Worm (Caenorhabditis elegans) whole organism, young adult: Measurements from ENCODE around the gene F01D5.8.
A peak's percentile ranks its signal among the peaks of the same experiment; 100 is the strongest.

ENCODE experiments used
- B0019.2 ChIP-seq: fragments of 200-800 bp; sonication (Bioruptor generic); conservative IDR thresholded peaks from 2 replicates; pipeline ENCODE4 v1.3.6; 2022; ENCODE audit warnings: missing genetic modification reagents, missing genetic modification characterization, missing compliant biosample characterization
- F10E7.11 ChIP-seq: sonication (generic microtip); optimal IDR thresholded peaks from 2 replicates; lab custom pipeline; 2017; ENCODE audit warnings: mild to moderate bottlenecking, missing genetic modification characterization, moderate library complexity, missing compliant biosample characterization
- F49E8.2 ChIP-seq: sonication (generic microtip); optimal IDR thresholded peaks from 3 replicates; lab custom pipeline; 2017; ENCODE audit warnings: missing genetic modification characterization, mild to moderate bottlenecking, missing compliant biosample characterization, antibody characterized with exemption, moderate library complexity; ENCODE audit not compliant: insufficient read depth
- F57C9.4 ChIP-seq: sonication (generic microtip); optimal IDR thresholded peaks from 2 replicates; lab custom pipeline; 2017; ENCODE audit warnings: mild to moderate bottlenecking, missing genetic modification characterization, missing compliant biosample characterization
- Y79H2A.3 ChIP-seq: fragments of 200-800 bp; sonication (Bioruptor generic); conservative IDR thresholded peaks from 2 replicates; pipeline ENCODE4 v1.3.6; 2022; ENCODE audit warnings: missing genetic modification reagents, missing genetic modification characterization, missing compliant biosample characterization
- ama-1 ChIP-seq, 3 experiments: fragments of 150-350 bp in 1 of 3; sonication (generic microtip) in 2 of 3; optimal IDR thresholded peaks; 2 replicates each; lab custom pipeline; 2014 to 2018; ENCODE audit warnings: missing biosample characterization in 2 of 3, missing genetic modification characterization in 2 of 3, missing genetic modification reagents in 2 of 3
- cebp-1 ChIP-seq, 2 experiments: fragments of 200-800 bp in 1 of 2; sonication (Bioruptor generic) in 1 of 2; sonication (generic microtip) in 1 of 2; IDR thresholded peaks in 1 of 2; optimal IDR thresholded peaks in 1 of 2; 2 replicates each; pipeline versions ENCODE4 v1.3.6 to Lab custom; 2017 to 2022; ENCODE audit warnings: missing compliant biosample characterization in 2 of 2, missing genetic modification characterization in 2 of 2, mild to moderate bottlenecking in 1 of 2, missing genetic modification reagents in 1 of 2, moderate library complexity in 1 of 2
- ceh-79 ChIP-seq: sonication (generic microtip); optimal IDR thresholded peaks from 2 replicates; lab custom pipeline; 2017; ENCODE audit warnings: mild to moderate bottlenecking, missing genetic modification characterization, missing compliant biosample characterization
- dpff-1 ChIP-seq: sonication (generic microtip); optimal IDR thresholded peaks from 2 replicates; lab custom pipeline; 2017; ENCODE audit warnings: mild to moderate bottlenecking, missing genetic modification characterization, missing compliant biosample characterization
- gei-17 ChIP-seq: fragments of 200-800 bp; sonication (Bioruptor generic); optimal IDR thresholded peaks from 2 replicates; lab custom pipeline; 2018; ENCODE audit warnings: mild to moderate bottlenecking, missing genetic modification characterization, missing compliant biosample characterization
- let-526 ChIP-seq: fragments of 200-800 bp; sonication (Bioruptor generic); IDR thresholded peaks from 2 replicates; pipeline ENCODE4 v1.3.6; 2022; ENCODE audit warnings: missing genetic modification reagents, missing genetic modification characterization, missing compliant biosample characterization
- nhr-179 ChIP-seq: sonication (generic microtip); optimal IDR thresholded peaks from 2 replicates; lab custom pipeline; 2016; ENCODE audit warnings: mild to moderate bottlenecking, missing genetic modification characterization, missing compliant biosample characterization
- unc-130 ChIP-seq: sonication (generic microtip); optimal IDR thresholded peaks from 2 replicates; lab custom pipeline; 2016; ENCODE audit warnings: missing genetic modification reagents, missing genetic modification characterization, missing compliant biosample characterization

ce11 chrII:14036724-14037483 lies 26.4 kb downstream of the F01D5.8 start:
- TF ChIP-seq F49E8.2 (tag; lab: Kevin White, UChicago), result no peak
- no peak for TF ChIP-seq B0019.2 (GFP tag; lab: Robert Waterston, UW)
- no peak for TF ChIP-seq F57C9.4 (tag; lab: Kevin White, UChicago)
- TF ChIP-seq Y79H2A.3, result no peak
- TF ChIP-seq nhr-179 (tag; lab: Kevin White, UChicago), result no peak
- TF ChIP-seq ama-1 (optimal IDR thresholded peaks at IDR 0.05; lab: Kevin White, UChicago), result no peak
- no peak for TF ChIP-seq ama-1 (GFP tag; optimal IDR thresholded peaks at IDR 0.05; lab: Kevin White, UChicago)
- TF ChIP-seq F10E7.11 (tag; lab: Kevin White, UChicago), result no peak
- no peak for TF ChIP-seq ceh-79 (tag; lab: Kevin White, UChicago)
- no peak for TF ChIP-seq let-526 (GFP tag; lab: Robert Waterston, UW)
- TF ChIP-seq cebp-1 (GFP tag; IDR thresholded peaks at IDR 0.05; lab: Robert Waterston, UW), result no peak
- TF ChIP-seq cebp-1 (tag; optimal IDR thresholded peaks at IDR 0.05; lab: Kevin White, UChicago), result peak; percentile 23
- TF ChIP-seq gei-17 (GFP tag; lab: Kevin White, UChicago), result no peak
- TF ChIP-seq dpff-1, result no peak
- TF ChIP-seq unc-130, result no peak
